Fruit fly (Drosophila melanogaster) whole organism, embryonic: ENCODE data around the gene Brms1.

Experiments
- Ada2b ChIP-seq: fragments of 200-800 bp; sonication (Bioruptor generic); IDR thresholded peaks from 2 replicates; pipeline ENCODE4 v1.3.6; 2022; ENCODE audit warnings: missing biosample characterization, missing genetic modification characterization
- Aef1 ChIP-seq: fragments of 200-800 bp; sonication (Bioruptor generic); IDR thresholded peaks from 3 replicates; pipeline ENCODE4 v1.3.6; 2022; ENCODE audit warnings: missing biosample characterization, missing genetic modification characterization
- CG12299 ChIP-seq: fragments of 200-800 bp; sonication (Bioruptor generic); optimal IDR thresholded peaks from 2 replicates; lab custom pipeline; 2018; ENCODE audit warnings: missing biosample characterization, mild to moderate bottlenecking, missing genetic modification characterization
- CG14050 ChIP-seq: fragments of 200-800 bp; sonication (Bioruptor generic); IDR thresholded peaks from 3 replicates; pipeline ENCODE4 v1.3.6; 2022; ENCODE audit warnings: missing biosample characterization, missing genetic modification characterization
- CG14667 ChIP-seq: fragments of 200-800 bp; sonication (Bioruptor generic); IDR thresholded peaks from 2 replicates; pipeline ENCODE4 v1.3.6; 2022; ENCODE audit warnings: missing biosample characterization, missing genetic modification characterization
- CG14965 ChIP-seq: fragments of 200-800 bp; sonication (Bioruptor generic); optimal IDR thresholded peaks from 2 replicates; lab custom pipeline; 2016; ENCODE audit warnings: missing biosample characterization, missing genetic modification characterization, borderline replicate concordance
- CG17612 ChIP-seq: fragments of 200-800 bp; sonication (Bioruptor generic); IDR thresholded peaks from 2 replicates; pipeline ENCODE4 v1.3.6; 2022; ENCODE audit warnings: missing biosample characterization, missing genetic modification characterization
- CG18599 ChIP-seq: fragments of 200-800 bp; sonication (Bioruptor generic); optimal IDR thresholded peaks from 3 replicates; lab custom pipeline; 2017; ENCODE audit warnings: missing biosample characterization, missing genetic modification characterization, mild to moderate bottlenecking, moderate library complexity, missing genetic modification reagents
- CG3281 ChIP-seq: fragments of 200-800 bp; sonication (Bioruptor generic); optimal IDR thresholded peaks from 3 replicates; lab custom pipeline; 2017; ENCODE audit warnings: missing biosample characterization, mild to moderate bottlenecking, missing genetic modification characterization
- CG9437 ChIP-seq: fragments of 200-800 bp; sonication (Bioruptor generic); optimal IDR thresholded peaks from 2 replicates; lab custom pipeline; 2018; ENCODE audit warnings: missing biosample characterization, mild to moderate bottlenecking, missing genetic modification characterization
- Camta ChIP-seq: fragments of 200-800 bp; sonication (Bioruptor generic); optimal IDR thresholded peaks from 2 replicates; lab custom pipeline; 2016; ENCODE audit warnings: missing biosample characterization, missing genetic modification characterization
- Chrac-16 ChIP-seq: fragments of 200-800 bp; sonication (Bioruptor generic); optimal IDR thresholded peaks from 3 replicates; lab custom pipeline; 2016; ENCODE audit warnings: missing biosample characterization, missing genetic modification characterization
- CoRest ChIP-seq: fragments of 200-800 bp; sonication (Bioruptor generic); optimal IDR thresholded peaks from 3 replicates; lab custom pipeline; 2018; ENCODE audit warnings: missing biosample characterization, mild to moderate bottlenecking, missing genetic modification characterization, moderate library complexity
- CrebB ChIP-seq: fragments of 200-800 bp; sonication (Bioruptor generic); optimal IDR thresholded peaks from 3 replicates; lab custom pipeline; 2018; ENCODE audit warnings: missing biosample characterization, mild to moderate bottlenecking, missing genetic modification characterization
- Dek ChIP-seq: fragments of 200-800 bp; sonication (Bioruptor generic); optimal IDR thresholded peaks from 3 replicates; lab custom pipeline; 2019; ENCODE audit warnings: missing biosample characterization, mild to moderate bottlenecking, missing genetic modification characterization, moderate library complexity
- E2f1 ChIP-seq: fragments of 200-800 bp; sonication (Bioruptor generic); IDR thresholded peaks from 2 replicates; pipeline ENCODE4 v1.3.6; 2022; ENCODE audit warnings: missing biosample characterization, missing genetic modification characterization
- E2f2 ChIP-seq: fragments of 200-800 bp; sonication (Bioruptor generic); IDR thresholded peaks from 2 replicates; pipeline ENCODE4 v1.3.6; 2022; ENCODE audit warnings: missing biosample characterization, missing genetic modification characterization
- Gsc ChIP-seq: fragments of 200-800 bp; sonication (Bioruptor generic); IDR thresholded peaks from 2 replicates; pipeline ENCODE4 v1.3.6; 2022; ENCODE audit warnings: missing biosample characterization, missing genetic modification characterization
- Hmx ChIP-seq: fragments of 200-800 bp; sonication (Bioruptor generic); optimal IDR thresholded peaks from 2 replicates; lab custom pipeline; 2016; ENCODE audit warnings: missing biosample characterization, missing genetic modification characterization
- Hr51 ChIP-seq, 2 experiments: fragments of 200-800 bp; sonication (Bioruptor generic); optimal IDR thresholded peaks; 2 replicates in 1 of 2; 3 replicates in 1 of 2; lab custom pipeline; 2016 to 2018; ENCODE audit warnings: missing biosample characterization in 2 of 2, missing genetic modification characterization in 2 of 2, mild to moderate bottlenecking in 1 of 2, moderate library complexity in 1 of 2
- MESR4 ChIP-seq: fragments of 200-800 bp; sonication (Bioruptor generic); optimal IDR thresholded peaks from 2 replicates; lab custom pipeline; 2018; ENCODE audit warnings: missing biosample characterization, mild to moderate bottlenecking, missing genetic modification characterization, moderate library complexity
- MTF-1 ChIP-seq: fragments of 200-800 bp; sonication (Bioruptor generic); optimal IDR thresholded peaks from 2 replicates; lab custom pipeline; 2018; ENCODE audit warnings: missing biosample characterization, mild to moderate bottlenecking, missing genetic modification characterization, borderline replicate concordance
- Mes4 ChIP-seq: fragments of 200-800 bp; sonication (Bioruptor generic); optimal IDR thresholded peaks from 2 replicates; lab custom pipeline; 2016; ENCODE audit warnings: missing biosample characterization, missing genetic modification characterization
- NK7.1 ChIP-seq: fragments of 200-800 bp; sonication (Bioruptor generic); optimal IDR thresholded peaks from 3 replicates; lab custom pipeline; 2016; ENCODE audit warnings: missing biosample characterization, missing genetic modification characterization
- Oaz ChIP-seq: fragments of 200-800 bp; sonication (Bioruptor generic); IDR thresholded peaks from 2 replicates; pipeline ENCODE4 v1.3.6; 2022; ENCODE audit warnings: missing biosample characterization, missing genetic modification characterization
- Usf ChIP-seq: fragments of 200-800 bp; sonication (Bioruptor generic); optimal IDR thresholded peaks from 2 replicates; lab custom pipeline; 2017; ENCODE audit warnings: missing genotype, missing biosample characterization, missing genetic modification characterization
- bowl ChIP-seq: fragments of 200-800 bp; sonication (Bioruptor generic); IDR thresholded peaks from 2 replicates; pipeline ENCODE4 v1.3.6; 2022; ENCODE audit warnings: missing biosample characterization, missing genetic modification characterization
- bsh ChIP-seq, 2 experiments: fragments of 200-800 bp; sonication (Bioruptor generic); optimal IDR thresholded peaks; 2 replicates each; lab custom pipeline; 2017 to 2018; ENCODE audit warnings: mild to moderate bottlenecking in 2 of 2, missing biosample characterization in 2 of 2, missing genetic modification characterization in 2 of 2, moderate library complexity in 1 of 2
- chm ChIP-seq: fragments of 200-800 bp; sonication (Bioruptor generic); IDR thresholded peaks from 2 replicates; pipeline ENCODE4 v1.3.6; 2022; ENCODE audit warnings: missing biosample characterization, missing genetic modification characterization
- crol ChIP-seq: fragments of 200-800 bp; sonication (Bioruptor generic); IDR thresholded peaks from 2 replicates; pipeline ENCODE4 v1.3.6; 2022; ENCODE audit warnings: missing biosample characterization, missing genetic modification characterization
- dan ChIP-seq: fragments of 200-800 bp; sonication (Bioruptor generic); IDR thresholded peaks from 2 replicates; pipeline ENCODE4 v1.3.6; 2022; ENCODE audit warnings: missing biosample characterization, missing genetic modification characterization
- emc ChIP-seq: fragments of 200-800 bp; sonication (Bioruptor generic); optimal IDR thresholded peaks from 2 replicates; lab custom pipeline; 2016; ENCODE audit warnings: missing biosample characterization, missing genetic modification characterization
- esg ChIP-seq: fragments of 200-800 bp; sonication (Bioruptor generic); conservative IDR thresholded peaks from 2 replicates; pipeline ENCODE4 v1.3.6; 2022; ENCODE audit warnings: missing biosample characterization, missing genetic modification characterization
- grau ChIP-seq: fragments of 200-800 bp; optimal IDR thresholded peaks from 3 replicates; lab custom pipeline; 2019; ENCODE audit warnings: missing biosample characterization, mild to moderate bottlenecking, missing genetic modification characterization, moderate library complexity
- jigr1 ChIP-seq: fragments of 200-800 bp; sonication (Bioruptor generic); IDR thresholded peaks from 3 replicates; pipeline ENCODE4 v1.3.6; 2022; ENCODE audit warnings: missing biosample characterization, missing genetic modification characterization
- jumu ChIP-seq: fragments of 200-800 bp; sonication (Bioruptor generic); optimal IDR thresholded peaks from 3 replicates; lab custom pipeline; 2016; ENCODE audit warnings: missing biosample characterization, missing genetic modification characterization
- lbe ChIP-seq: fragments of 200-800 bp; sonication (Bioruptor generic); optimal IDR thresholded peaks from 2 replicates; lab custom pipeline; 2016; ENCODE audit warnings: missing biosample characterization, mild to moderate bottlenecking, missing genetic modification characterization
- nau ChIP-seq: fragments of 200-800 bp; sonication (Bioruptor generic); optimal IDR thresholded peaks from 3 replicates; lab custom pipeline; 2017; ENCODE audit warnings: missing biosample characterization, mild to moderate bottlenecking, missing genetic modification characterization, missing genetic modification reagents
- p53 ChIP-seq: fragments of 200-800 bp; sonication (Bioruptor generic); optimal IDR thresholded peaks from 2 replicates; lab custom pipeline; 2016; ENCODE audit warnings: missing biosample characterization, missing genetic modification characterization
- pb ChIP-seq: fragments of 200-800 bp; sonication (Bioruptor generic); optimal IDR thresholded peaks from 3 replicates; lab custom pipeline; 2016; ENCODE audit warnings: missing biosample characterization, missing genetic modification characterization
- peb ChIP-seq: fragments of 200-800 bp; sonication (Bioruptor generic); IDR thresholded peaks from 2 replicates; pipeline ENCODE4 v1.3.6; 2022; ENCODE audit warnings: missing biosample characterization, missing genetic modification characterization
- pho ChIP-seq: fragments of 200-800 bp; sonication (Bioruptor generic); optimal IDR thresholded peaks from 2 replicates; lab custom pipeline; 2016; ENCODE audit warnings: missing biosample characterization, missing genetic modification characterization
- sd ChIP-seq: fragments of 200-800 bp; sonication (Bioruptor generic); optimal IDR thresholded peaks from 3 replicates; lab custom pipeline; 2018; ENCODE audit warnings: missing biosample characterization, mild to moderate bottlenecking, missing genetic modification characterization, moderate library complexity
- sim ChIP-seq: fragments of 200-800 bp; sonication (Bioruptor generic); IDR thresholded peaks from 2 replicates; pipeline ENCODE4 v1.3.6; 2022; ENCODE audit warnings: missing biosample characterization, missing genetic modification characterization
- sob ChIP-seq: fragments of 200-800 bp; sonication (Bioruptor generic); IDR thresholded peaks from 2 replicates; pipeline ENCODE4 v1.3.6; 2022; ENCODE audit warnings: missing biosample characterization, missing genetic modification characterization
- sr ChIP-seq: fragments of 200-800 bp; sonication (Bioruptor generic); IDR thresholded peaks from 3 replicates; pipeline ENCODE4 v1.3.6; 2022; ENCODE audit warnings: missing biosample characterization, missing genetic modification characterization
- sug ChIP-seq: fragments of 200-800 bp; optimal IDR thresholded peaks from 2 replicates; lab custom pipeline; 2019; ENCODE audit warnings: missing biosample characterization, mild to moderate bottlenecking, missing genetic modification characterization, moderate library complexity
- tll ChIP-seq, 2 experiments: fragments of 200-800 bp in 1 of 2; fragments of >200 bp in 1 of 2; sonication (Bioruptor generic) in 1 of 2; optimal IDR thresholded peaks; 2 replicates each; lab custom pipeline; 2017 to 2019; ENCODE audit warnings: missing biosample characterization in 2 of 2, missing genetic modification characterization in 2 of 2, mild to moderate bottlenecking in 1 of 2, moderate library complexity in 1 of 2
- trh ChIP-seq: fragments of 200-800 bp; sonication (Bioruptor generic); optimal IDR thresholded peaks from 2 replicates; lab custom pipeline; 2016; ENCODE audit warnings: missing biosample characterization, missing genetic modification characterization
- vnd ChIP-seq: fragments of 200-800 bp; sonication (Bioruptor generic); IDR thresholded peaks from 3 replicates; pipeline ENCODE4 v1.3.6; 2022; ENCODE audit warnings: missing biosample characterization, missing genetic modification characterization; ENCODE audit not compliant: partially characterized antibody

Brms1 gene

dm6 chrX:12937825-12938520 lies 28.6 kb upstream of the Brms1 start (continued):
- TF ChIP-seq grau (tag; lab: Kevin White, UChicago) = peak; percentile 61
- TF ChIP-seq sd (tag; lab: Kevin White, UChicago) = peak; percentile 13
- TF ChIP-seq Ada2b (GFP tag; lab: Robert Waterston, UW) = no peak
- TF ChIP-seq Hr51 (GFP tag; optimal IDR thresholded peaks at IDR 0.05; lab: Kevin White, UChicago) = peak in 1 of 2 experiments; percentile 58
- no peak for TF ChIP-seq CG17612 (GFP tag; lab: Robert Waterston, UW)
- TF ChIP-seq trh = no peak
- no peak for TF ChIP-seq peb
- TF ChIP-seq NK7.1 (GFP tag; lab: Kevin White, UChicago) = no peak
- TF ChIP-seq crol (GFP tag; lab: Robert Waterston, UW) = peak; percentile 46; the same call in 1 of the 2 replicates
- TF ChIP-seq CG14667 (GFP tag; lab: Robert Waterston, UW) = no peak
- no peak for TF ChIP-seq CG12299 (tag; lab: Kevin White, UChicago)
- TF ChIP-seq MTF-1 (GFP tag; lab: Kevin White, UChicago) = no peak
- TF ChIP-seq pho (GFP tag; lab: Kevin White, UChicago) = no peak
- no peak for TF ChIP-seq CG14050 (GFP tag; lab: Robert Waterston, UW)
- TF ChIP-seq Usf (GFP tag; lab: Kevin White, UChicago) = no peak
- peak; percentile 35 for TF ChIP-seq CG3281 (GFP tag; lab: Kevin White, UChicago)
- TF ChIP-seq CrebB (tag; lab: Kevin White, UChicago) = no peak
- no peak for TF ChIP-seq sob (GFP tag; lab: Robert Waterston, UW)
- TF ChIP-seq nau (GFP tag; lab: Kevin White, UChicago) = no peak
- peak; percentile 82 for TF ChIP-seq CG18599
- no peak for TF ChIP-seq emc (GFP tag; lab: Kevin White, UChicago)
- TF ChIP-seq E2f1 = peak; percentile 47
- TF ChIP-seq Mes4 (GFP tag; lab: Kevin White, UChicago) = no peak
- no peak for TF ChIP-seq lbe (GFP tag; lab: Kevin White, UChicago)
- no peak for TF ChIP-seq jumu
- TF ChIP-seq bsh (GFP tag; optimal IDR thresholded peaks at IDR 0.05; lab: Kevin White, UChicago) = peak in 1 of 2 experiments; percentile 63
- no peak for TF ChIP-seq bowl (GFP tag; lab: Robert Waterston, UW)
- no peak for TF ChIP-seq esg (GFP tag; lab: Robert Waterston, UW)
- peak; percentile 54 for TF ChIP-seq CoRest (tag; lab: Kevin White, UChicago)
- peak; percentile 28 for TF ChIP-seq Dek
- TF ChIP-seq chm = no peak
- TF ChIP-seq Aef1 (GFP tag; lab: Robert Waterston, UW) = no peak
- TF ChIP-seq sr (GFP tag; lab: Robert Waterston, UW) = no peak
- TF ChIP-seq sim (GFP tag; lab: Robert Waterston, UW) = no peak
- TF ChIP-seq p53 (GFP tag; lab: Kevin White, UChicago) = no peak
- no peak for TF ChIP-seq CG14965 (GFP tag; lab: Kevin White, UChicago)
- no peak for TF ChIP-seq Chrac-16 (GFP tag; lab: Kevin White, UChicago)
- TF ChIP-seq vnd (GFP tag; lab: Robert Waterston, UW) = no peak
- TF ChIP-seq Gsc = no peak
- TF ChIP-seq E2f2 (GFP tag; lab: Robert Waterston, UW) = peak; percentile 29; the same call in 1 of the 2 replicates
- no peak for TF ChIP-seq pb (GFP tag; lab: Kevin White, UChicago)
- no peak for TF ChIP-seq CG9437 (GFP tag; lab: Kevin White, UChicago)
- TF ChIP-seq Hmx (GFP tag; lab: Kevin White, UChicago) = no peak
- TF ChIP-seq sug (tag; lab: Kevin White, UChicago) = peak; percentile 12
- no peak for TF ChIP-seq MESR4
- TF ChIP-seq tll (GFP tag; optimal IDR thresholded peaks at IDR 0.05; lab: Kevin White, UChicago) = peak in 1 of 2 experiments; percentile 47
- no peak for TF ChIP-seq dan (GFP tag; lab: Robert Waterston, UW)
- TF ChIP-seq Oaz (GFP tag; lab: Robert Waterston, UW) = no peak
- no peak for TF ChIP-seq Camta (GFP tag; lab: Kevin White, UChicago)
- TF ChIP-seq jigr1 (GFP tag; lab: Robert Waterston, UW) = no peak
